Worm (Caenorhabditis elegans): ENCODE results near the gene adm-2.
A peak's percentile ranks its signal among the peaks of the same experiment; 100 is the strongest.

adm-2 gene

DNA sequence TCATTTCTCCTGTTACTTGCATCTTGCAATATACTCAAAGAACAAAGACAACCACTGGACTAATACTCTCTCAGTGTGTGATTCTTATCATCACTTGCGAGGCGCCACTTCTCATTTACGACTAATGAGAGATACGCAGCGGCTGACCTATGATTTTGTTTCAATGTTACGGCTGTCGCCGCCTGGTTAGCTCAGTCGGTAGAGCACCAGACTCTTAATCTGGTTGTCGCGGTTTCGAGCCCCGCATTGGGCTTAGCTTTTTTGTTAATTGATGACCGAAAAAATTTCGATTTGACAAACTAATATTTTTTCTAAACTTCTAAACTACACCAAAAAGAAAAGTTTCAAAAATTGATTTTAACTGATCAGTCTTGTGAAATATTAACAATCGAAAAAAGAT, 28.6 kb downstream of the adm-2 start (continued):
- TF ChIP-seq spr-3 (GFP tag; optimal IDR thresholded peaks at IDR 0.05): no peak
- TF ChIP-seq nhr-76 (tag; optimal IDR thresholded peaks at IDR 0.05): no peak
- no peak for TF ChIP-seq nhr-6 (tag; optimal IDR thresholded peaks at IDR 0.05)
- no peak for TF ChIP-seq mxl-2 (GFP tag; conservative IDR thresholded peaks at IDR 0.05)
- 0 out of 4 replicates have a peak, but pooled peaks of 1 of the 2 experiments have one; percentile 47 for TF ChIP-seq madf-5 (GFP tag; IDR thresholded peaks at IDR 0.05)
- TF ChIP-seq unc-62 (GFP tag; optimal IDR thresholded peaks at IDR 0.05 in 1 of 2): no peak
- TF ChIP-seq unc-62 (tag; optimal IDR thresholded peaks at IDR 0.05): no peak
- no peak for TF ChIP-seq jun-1 (tag; optimal IDR thresholded peaks at IDR 0.05)
- TF ChIP-seq mxl-3 (GFP tag; optimal IDR thresholded peaks at IDR 0.05): no peak
- TF ChIP-seq ceh-62 (tag; optimal IDR thresholded peaks at IDR 0.05): no peak
- peak; percentile 73; the same call in 1 of the 2 replicates for TF ChIP-seq pha-4 (GFP tag; IDR thresholded peaks at IDR 0.05)
- TF ChIP-seq pha-4 (tag; optimal IDR thresholded peaks at IDR 0.05): no peak
- TF ChIP-seq php-3 (GFP tag; IDR thresholded peaks at IDR 0.05): no peak
- TF ChIP-seq F49E8.2 (tag; optimal IDR thresholded peaks at IDR 0.05; ENCODE audit: borderline replicate concordance): no peak
- TF ChIP-seq daf-16 (GFP tag; optimal IDR thresholded peaks at IDR 0.05): peak; percentile 11 to 58
- peak; percentile 73 for TF ChIP-seq daf-16 (tag; optimal IDR thresholded peaks at IDR 0.05)
- peak; percentile 50; the same call in 1 of the 2 replicates for TF ChIP-seq hmg-1.1 (GFP tag; IDR thresholded peaks at IDR 0.05)
- no peak for TF ChIP-seq F10B5.3 (tag; optimal IDR thresholded peaks at IDR 0.05)
- no peak for TF ChIP-seq daf-12 (tag; optimal IDR thresholded peaks at IDR 0.05)
- no peak for TF ChIP-seq ztf-11 (tag; optimal IDR thresholded peaks at IDR 0.05)
- no peak for TF ChIP-seq unc-130 (GFP tag; optimal IDR thresholded peaks at IDR 0.05)
- TF ChIP-seq ceh-82 (tag; optimal IDR thresholded peaks at IDR 0.05): no peak
- no peak for TF ChIP-seq ama-1 (optimal IDR thresholded peaks at IDR 0.05)
- TF ChIP-seq madf-9 (GFP tag; conservative IDR thresholded peaks at IDR 0.05): peak; percentile 46; the same call in 1 of the 2 replicates
- no peak for TF ChIP-seq zfp-2 (tag; optimal IDR thresholded peaks at IDR 0.05)
- no peak for TF ChIP-seq zip-2 (tag; optimal IDR thresholded peaks at IDR 0.05)
- TF ChIP-seq dmd-9 (GFP tag; IDR thresholded peaks at IDR 0.05): 0 out of 2 replicates have a peak, but pooled peaks have one; percentile 15
- TF ChIP-seq rbr-2 (tag; optimal IDR thresholded peaks at IDR 0.05): no peak
- TF ChIP-seq D1046.2 (GFP tag; IDR thresholded peaks at IDR 0.05): 0 out of 2 replicates have a peak, but pooled peaks have one; percentile 29
- TF ChIP-seq ceh-20 (GFP tag; IDR thresholded peaks at IDR 0.05): no peak
- TF ChIP-seq dve-1 (tag; optimal IDR thresholded peaks at IDR 0.05; ENCODE audit: insufficient read depth): peak; percentile 31
- TF ChIP-seq lin-29 (GFP tag; IDR thresholded peaks at IDR 0.05): no peak
- TF ChIP-seq mdl-1 (tag; optimal IDR thresholded peaks at IDR 0.05): no peak
- no peak; the same call in none of the 2 replicates for TF ChIP-seq dmd-8 (GFP tag; IDR thresholded peaks at IDR 0.05)
- no peak for TF ChIP-seq ZK337.2 (GFP tag; IDR thresholded peaks at IDR 0.05)
- no peak for TF ChIP-seq T26A8.4 (GFP tag; IDR thresholded peaks at IDR 0.05)
- no peak for TF ChIP-seq zag-1 (tag; optimal IDR thresholded peaks at IDR 0.05)
- TF ChIP-seq unc-39 (tag; optimal IDR thresholded peaks at IDR 0.05): no peak
- TF ChIP-seq lin-15B (tag; optimal IDR thresholded peaks at IDR 0.05): no peak
- peak; percentile 3 for TF ChIP-seq duxl-1 (tag; optimal IDR thresholded peaks at IDR 0.05; ENCODE audit: poor library complexity)
- no peak for TF ChIP-seq aly-2 (tag; optimal IDR thresholded peaks at IDR 0.05)
- no peak for TF ChIP-seq ceh-28 (tag; optimal IDR thresholded peaks at IDR 0.05)
- TF ChIP-seq lin-13 (GFP tag; optimal IDR thresholded peaks at IDR 0.05): no peak
- 0 out of 2 replicates have a peak, but pooled peaks have one; percentile 48 for TF ChIP-seq saeg-2 (GFP tag; IDR thresholded peaks at IDR 0.05)
- TF ChIP-seq ctbp-1 (GFP tag; IDR thresholded peaks at IDR 0.05): 0 out of 2 replicates have a peak, but pooled peaks have one; percentile 10
- TF ChIP-seq Y48G9A.11 (GFP tag; IDR thresholded peaks at IDR 0.05): no peak
- 0 out of 2 replicates have a peak, but pooled peaks have one; percentile 15 for TF ChIP-seq Y105C5A.15 (GFP tag; IDR thresholded peaks at IDR 0.05)
- TF ChIP-seq lsy-2 (tag; optimal IDR thresholded peaks at IDR 0.05): no peak
- TF ChIP-seq ces-1 (GFP tag; optimal IDR thresholded peaks at IDR 0.05): no peak
- TF ChIP-seq nhr-25 (tag; optimal IDR thresholded peaks at IDR 0.05; ENCODE audit: borderline replicate concordance, insufficient read depth): no peak
- TF ChIP-seq lin-39 (tag; optimal IDR thresholded peaks at IDR 0.05): no peak
- no peak for TF ChIP-seq pqm-1 (tag; optimal IDR thresholded peaks at IDR 0.05)
